Worm (Caenorhabditis elegans) whole organism, young adult: ENCODE data around the gene F59A6.4.

Source experiments
- C06A6.2 ChIP-seq: fragments of 200-800 bp; sonication (Bioruptor generic); conservative IDR thresholded peaks from 2 replicates; pipeline ENCODE4 v1.3.6; 2022; ENCODE audit warnings: missing genetic modification characterization, missing compliant biosample characterization
- C17E4.6 ChIP-seq: fragments of 200-800 bp; sonication (Bioruptor generic); IDR thresholded peaks from 2 replicates; pipeline ENCODE4 v1.3.6; 2022; ENCODE audit warnings: missing genetic modification reagents, missing genetic modification characterization, missing compliant biosample characterization
- F10E7.11 ChIP-seq: sonication (generic microtip); optimal IDR thresholded peaks from 2 replicates; lab custom pipeline; 2017; ENCODE audit warnings: mild to moderate bottlenecking, missing genetic modification characterization, moderate library complexity, missing compliant biosample characterization
- F33H1.4 ChIP-seq: fragments of 200-800 bp; sonication (Bioruptor generic); IDR thresholded peaks from 2 replicates; pipeline ENCODE4 v1.3.6; 2022; ENCODE audit warnings: missing genetic modification reagents, missing genetic modification characterization, missing compliant biosample characterization
- F39B2.1 ChIP-seq: fragments of 200-800 bp; sonication (Bioruptor generic); IDR thresholded peaks from 2 replicates; pipeline ENCODE4 v1.3.6; 2022; ENCODE audit warnings: missing genetic modification reagents, missing genetic modification characterization, missing compliant biosample characterization
- F49E8.2 ChIP-seq: sonication (generic microtip); optimal IDR thresholded peaks from 3 replicates; lab custom pipeline; 2017; ENCODE audit warnings: missing genetic modification characterization, mild to moderate bottlenecking, missing compliant biosample characterization, antibody characterized with exemption, moderate library complexity; ENCODE audit not compliant: insufficient read depth
- F55B11.4 ChIP-seq: sonication (generic microtip); optimal IDR thresholded peaks from 2 replicates; lab custom pipeline; 2016; ENCODE audit warnings: missing compliant biosample characterization, missing genetic modification characterization, borderline replicate concordance; ENCODE audit not compliant: insufficient read depth
- F57A8.1 ChIP-seq: fragments of 200-800 bp; sonication (Bioruptor generic); optimal IDR thresholded peaks from 2 replicates; lab custom pipeline; 2018; ENCODE audit warnings: mild to moderate bottlenecking, missing genetic modification characterization, moderate library complexity, missing compliant biosample characterization
- F57C9.4 ChIP-seq: sonication (generic microtip); optimal IDR thresholded peaks from 2 replicates; lab custom pipeline; 2017; ENCODE audit warnings: mild to moderate bottlenecking, missing genetic modification characterization, missing compliant biosample characterization
- K11D2.4 ChIP-seq: fragments of 200-800 bp; sonication (Bioruptor generic); IDR thresholded peaks from 2 replicates; pipeline ENCODE4 v1.3.6; 2022; ENCODE audit warnings: missing genetic modification reagents, missing genetic modification characterization, missing compliant biosample characterization
- T26A5.8 ChIP-seq: sonication (generic microtip); optimal IDR thresholded peaks from 2 replicates; lab custom pipeline; 2016; ENCODE audit warnings: missing genetic modification characterization, missing compliant biosample characterization
- Y53F4B.3 ChIP-seq: fragments of 200-800 bp; sonication (Bioruptor generic); IDR thresholded peaks from 2 replicates; pipeline ENCODE4 v1.3.6; 2022; ENCODE audit warnings: missing genetic modification reagents, missing genetic modification characterization, missing compliant biosample characterization
- Y53G8AR.9 ChIP-seq: fragments of 200-800 bp; sonication (Bioruptor generic); conservative IDR thresholded peaks from 2 replicates; pipeline ENCODE4 v1.3.6; 2022; ENCODE audit warnings: missing genetic modification reagents, missing genetic modification characterization, missing compliant biosample characterization
- Y67H2A.10 ChIP-seq: fragments of 200-800 bp; sonication (Bioruptor generic); conservative IDR thresholded peaks from 2 replicates; pipeline ENCODE4 v1.3.6; 2022; ENCODE audit warnings: missing genetic modification reagents, missing genetic modification characterization, missing compliant biosample characterization
- Y79H2A.3 ChIP-seq: fragments of 200-800 bp; sonication (Bioruptor generic); conservative IDR thresholded peaks from 2 replicates; pipeline ENCODE4 v1.3.6; 2022; ENCODE audit warnings: missing genetic modification reagents, missing genetic modification characterization, missing compliant biosample characterization
- Y95B8A.8 ChIP-seq: fragments of 200-800 bp; sonication (Bioruptor generic); IDR thresholded peaks from 2 replicates; pipeline ENCODE4 v1.3.6; 2022; ENCODE audit warnings: missing genetic modification reagents, missing genetic modification characterization, missing compliant biosample characterization
- aptf-2 ChIP-seq: fragments of 200-800 bp; sonication (Bioruptor generic); conservative IDR thresholded peaks from 2 replicates; pipeline ENCODE4 v1.3.6; 2022; ENCODE audit warnings: missing genetic modification reagents, missing genetic modification characterization, missing compliant biosample characterization
- aptf-3 ChIP-seq: fragments of 200-800 bp; sonication (Bioruptor generic); IDR thresholded peaks from 2 replicates; pipeline ENCODE4 v1.3.6; 2022; ENCODE audit warnings: missing genetic modification characterization, missing compliant biosample characterization
- atf-7 ChIP-seq: sonication (generic microtip); optimal IDR thresholded peaks from 2 replicates; lab custom pipeline; 2017; ENCODE audit warnings: mild to moderate bottlenecking, missing genetic modification characterization, missing compliant biosample characterization
- athp-1 ChIP-seq: sonication (generic microtip); optimal IDR thresholded peaks from 2 replicates; lab custom pipeline; 2017; ENCODE audit warnings: mild to moderate bottlenecking, missing genetic modification characterization, missing compliant biosample characterization
- bed-1 ChIP-seq: fragments of 200-800 bp; sonication (Bioruptor generic); IDR thresholded peaks from 2 replicates; pipeline ENCODE4 v1.3.6; 2022; ENCODE audit warnings: missing genetic modification reagents, missing genetic modification characterization, missing compliant biosample characterization
- ceh-40 ChIP-seq: fragments of 200-800 bp; sonication (Bioruptor generic); IDR thresholded peaks from 2 replicates; pipeline ENCODE4 v1.3.6; 2022; ENCODE audit warnings: missing genetic modification characterization, missing compliant biosample characterization
- dox-1 ChIP-seq: fragments of 200-800 bp; sonication (Bioruptor generic); IDR thresholded peaks from 2 replicates; pipeline ENCODE4 v1.3.6; 2022; ENCODE audit warnings: missing genetic modification reagents, missing genetic modification characterization, missing compliant biosample characterization
- dpff-1 ChIP-seq: sonication (generic microtip); optimal IDR thresholded peaks from 2 replicates; lab custom pipeline; 2017; ENCODE audit warnings: mild to moderate bottlenecking, missing genetic modification characterization, missing compliant biosample characterization
- dpl-1 ChIP-seq: fragments of 150-350 bp; optimal IDR thresholded peaks from 2 replicates; lab custom pipeline; 2014; ENCODE audit warnings: missing biosample characterization, missing genetic modification reagents, missing genetic modification characterization
- efl-1 ChIP-seq: fragments of 150-350 bp; optimal IDR thresholded peaks from 2 replicates; lab custom pipeline; 2014; ENCODE audit warnings: missing biosample characterization, missing genetic modification reagents, missing genetic modification characterization
- ets-4 ChIP-seq: fragments of 200-800 bp; sonication (Bioruptor generic); optimal IDR thresholded peaks from 2 replicates; lab custom pipeline; 2018; ENCODE audit warnings: mild to moderate bottlenecking, missing genetic modification characterization, missing compliant biosample characterization
- hmg-20 ChIP-seq: fragments of 200-800 bp; sonication (Bioruptor generic); IDR thresholded peaks from 2 replicates; pipeline ENCODE4 v1.3.6; 2022; ENCODE audit warnings: missing genetic modification reagents, missing genetic modification characterization, missing compliant biosample characterization
- hrde-1 ChIP-seq: sonication (generic microtip); optimal IDR thresholded peaks from 2 replicates; lab custom pipeline; 2016; ENCODE audit warnings: missing genetic modification characterization, mild to moderate bottlenecking, missing compliant biosample characterization, moderate library complexity, missing genotype, missing genetic modification reagents, borderline replicate concordance
- lag-1 ChIP-seq: fragments of 200-800 bp; sonication (Bioruptor generic); IDR thresholded peaks from 2 replicates; pipeline ENCODE4 v1.3.6; 2022; ENCODE audit warnings: missing genetic modification reagents, missing genetic modification characterization, missing compliant biosample characterization
- let-526 ChIP-seq: fragments of 200-800 bp; sonication (Bioruptor generic); IDR thresholded peaks from 2 replicates; pipeline ENCODE4 v1.3.6; 2022; ENCODE audit warnings: missing genetic modification reagents, missing genetic modification characterization, missing compliant biosample characterization
- lsy-27 ChIP-seq: sonication (generic microtip); optimal IDR thresholded peaks from 2 replicates; lab custom pipeline; 2017; ENCODE audit warnings: missing genetic modification characterization, mild to moderate bottlenecking, missing compliant biosample characterization, antibody characterized with exemption, missing genotype, borderline replicate concordance; ENCODE audit not compliant: insufficient read depth
- madf-3 ChIP-seq: fragments of 200-800 bp; sonication (Bioruptor generic); IDR thresholded peaks from 2 replicates; pipeline ENCODE4 v1.3.6; 2022; ENCODE audit warnings: missing genetic modification reagents, missing genetic modification characterization, missing compliant biosample characterization
- madf-6 ChIP-seq: fragments of 200-800 bp; sonication (Bioruptor generic); IDR thresholded peaks from 2 replicates; pipeline ENCODE4 v1.3.6; 2022; ENCODE audit warnings: missing genetic modification reagents, missing genetic modification characterization, missing compliant biosample characterization
- mcd-1 ChIP-seq: fragments of 200-800 bp; sonication (Bioruptor generic); IDR thresholded peaks from 2 replicates; pipeline ENCODE4 v1.3.6; 2022; ENCODE audit warnings: missing genetic modification reagents, missing genetic modification characterization, missing compliant biosample characterization
- mel-28 ChIP-seq: sonication (generic microtip); optimal IDR thresholded peaks from 2 replicates; lab custom pipeline; 2016; ENCODE audit warnings: borderline replicate concordance, mild to moderate bottlenecking, missing genetic modification characterization, missing compliant biosample characterization
- mxl-1 ChIP-seq: sonication (generic microtip); optimal IDR thresholded peaks from 2 replicates; lab custom pipeline; 2016; ENCODE audit warnings: missing genetic modification characterization, missing compliant biosample characterization
- nhr-120 ChIP-seq: fragments of 200-800 bp; sonication (Bioruptor generic); IDR thresholded peaks from 2 replicates; pipeline ENCODE4 v1.3.6; 2022; ENCODE audit warnings: missing genetic modification characterization, missing compliant biosample characterization
- nhr-179 ChIP-seq: sonication (generic microtip); optimal IDR thresholded peaks from 2 replicates; lab custom pipeline; 2016; ENCODE audit warnings: mild to moderate bottlenecking, missing genetic modification characterization, missing compliant biosample characterization
- nhr-90 ChIP-seq: sonication (generic microtip); optimal IDR thresholded peaks from 2 replicates; lab custom pipeline; 2016; ENCODE audit warnings: missing genotype, mild to moderate bottlenecking, missing genetic modification characterization, missing compliant biosample characterization
- snpc-3.4 ChIP-seq: sonication (generic microtip); optimal IDR thresholded peaks from 2 replicates; lab custom pipeline; 2017; ENCODE audit warnings: missing genetic modification characterization, mild to moderate bottlenecking, missing compliant biosample characterization, antibody characterized with exemption, moderate library complexity, missing genotype, missing genetic modification reagents
- tbp1 ChIP-seq: fragments of 200-800 bp; sonication (Bioruptor generic); optimal IDR thresholded peaks from 2 replicates; lab custom pipeline; 2018; ENCODE audit warnings: mild to moderate bottlenecking, missing genetic modification characterization, missing compliant biosample characterization
- tlf-1 ChIP-seq: fragments of 200-800 bp; sonication (Bioruptor generic); optimal IDR thresholded peaks from 2 replicates; lab custom pipeline; 2018; ENCODE audit warnings: mild to moderate bottlenecking, missing genetic modification characterization, missing compliant biosample characterization
- zfh-2 ChIP-seq: fragments of 200-800 bp; sonication (Bioruptor generic); conservative IDR thresholded peaks from 2 replicates; pipeline ENCODE4 v1.3.6; 2022; ENCODE audit warnings: missing genetic modification reagents, missing genetic modification characterization, missing compliant biosample characterization
- ztf-18 ChIP-seq: sonication (generic microtip); optimal IDR thresholded peaks from 2 replicates; lab custom pipeline; 2016; ENCODE audit warnings: missing genotype, mild to moderate bottlenecking, missing genetic modification characterization, missing compliant biosample characterization
- ztf-22 ChIP-seq: fragments of 200-800 bp; sonication (Bioruptor generic); optimal IDR thresholded peaks from 2 replicates; lab custom pipeline; 2018; ENCODE audit warnings: mild to moderate bottlenecking, missing genetic modification characterization, moderate library complexity, missing compliant biosample characterization
- ztf-25 ChIP-seq: fragments of 200-800 bp; sonication (Bioruptor generic); IDR thresholded peaks from 2 replicates; pipeline ENCODE4 v1.3.6; 2022; ENCODE audit warnings: missing genetic modification reagents, missing genetic modification characterization, missing compliant biosample characterization

F59A6.4 gene

DNA sequence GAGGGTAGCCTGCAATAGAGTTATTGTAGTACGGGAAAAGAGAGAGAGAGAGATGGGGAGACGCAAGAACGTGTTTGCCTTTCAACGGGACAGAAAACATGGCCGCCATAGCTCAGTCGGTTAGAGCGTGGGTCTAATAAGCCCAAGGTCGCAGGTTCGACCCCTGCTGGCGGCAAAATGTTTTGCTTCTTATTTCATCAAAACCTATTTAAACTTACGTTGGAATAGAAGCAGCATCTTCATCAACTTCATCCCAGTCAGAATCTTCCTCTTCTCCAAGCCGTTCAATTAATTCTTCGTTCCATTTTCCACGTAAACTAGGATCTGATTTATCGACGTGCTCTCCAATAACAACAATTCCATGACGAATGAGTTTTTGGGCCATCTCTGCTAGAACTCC, 27.8 kb downstream of the F59A6.4 start (continued):
- no peak for TF ChIP-seq Y67H2A.10 (GFP tag; lab: Robert Waterston, UW)
- peak; percentile 90; the same call in 1 of the 2 replicates for TF ChIP-seq ztf-25 (GFP tag; lab: Robert Waterston, UW)
- TF ChIP-seq aptf-3 (GFP tag; lab: Robert Waterston, UW), result 0 out of 2 replicates have a peak, but pooled peaks have one; percentile 16
- peak; percentile 45; the same call in 1 of the 2 replicates for TF ChIP-seq Y79H2A.3 (GFP tag; lab: Robert Waterston, UW)
- peak; percentile 76 for TF ChIP-seq nhr-90 (tag; lab: Kevin White, UChicago)
- peak; percentile 35; the same call in 1 of the 2 replicates for TF ChIP-seq C06A6.2
- no peak; the same call in 1 of the 2 replicates for TF ChIP-seq Y53G8AR.9 (GFP tag; lab: Robert Waterston, UW)
- TF ChIP-seq F57C9.4 (tag; lab: Kevin White, UChicago), result no peak
- TF ChIP-seq ceh-40, result 0 out of 2 replicates have a peak, but pooled peaks have one; percentile 67
- no peak for TF ChIP-seq F39B2.1
- no peak for TF ChIP-seq aptf-2 (GFP tag; lab: Robert Waterston, UW)
- TF ChIP-seq C17E4.6 (GFP tag; lab: Robert Waterston, UW), result 0 out of 2 replicates have a peak, but pooled peaks have one; percentile 13
- TF ChIP-seq F33H1.4 (GFP tag; lab: Robert Waterston, UW), result peak; percentile 60
- no peak for TF ChIP-seq lag-1 (GFP tag; lab: Robert Waterston, UW)
- peak; percentile 86 for TF ChIP-seq hmg-20 (GFP tag; lab: Robert Waterston, UW)
- TF ChIP-seq ztf-18 (tag; lab: Kevin White, UChicago), result peak; percentile 55
- no peak for TF ChIP-seq K11D2.4 (GFP tag; lab: Robert Waterston, UW)
- 0 out of 2 replicates have a peak, but pooled peaks have one; percentile 45 for TF ChIP-seq Y95B8A.8 (GFP tag; lab: Robert Waterston, UW)
- no peak for TF ChIP-seq efl-1
- peak; percentile 62 for TF ChIP-seq snpc-3.4 (tag; lab: Kevin White, UChicago)
- no peak for TF ChIP-seq mel-28
- TF ChIP-seq hrde-1 (tag; lab: Kevin White, UChicago), result peak; percentile 63
- no peak for TF ChIP-seq ztf-22 (GFP tag; lab: Kevin White, UChicago)
- TF ChIP-seq nhr-179 (tag; lab: Kevin White, UChicago), result no peak
- TF ChIP-seq mxl-1 (tag; lab: Kevin White, UChicago), result peak; percentile 60
- TF ChIP-seq F55B11.4 (tag; lab: Kevin White, UChicago), result no peak
- TF ChIP-seq madf-6, result peak; percentile 77
- TF ChIP-seq zfh-2 (GFP tag; lab: Robert Waterston, UW), result no peak; the same call in 1 of the 2 replicates
- peak; percentile 14 for TF ChIP-seq tlf-1 (GFP tag; lab: Kevin White, UChicago)
- peak; percentile 63 for TF ChIP-seq T26A5.8
- peak; percentile 7 for TF ChIP-seq ets-4 (GFP tag; lab: Kevin White, UChicago)
- peak; percentile 22 for TF ChIP-seq F10E7.11 (tag; lab: Kevin White, UChicago)
- peak; percentile 82 for TF ChIP-seq dox-1 (GFP tag; lab: Robert Waterston, UW)
- TF ChIP-seq Y53F4B.3 (GFP tag; lab: Robert Waterston, UW), result no peak; the same call in 1 of the 2 replicates
- peak; percentile 98 for TF ChIP-seq tbp1
- no peak for TF ChIP-seq bed-1 (GFP tag; lab: Robert Waterston, UW)
- TF ChIP-seq dpl-1 (GFP tag; lab: Kevin White, UChicago), result no peak
- no peak for TF ChIP-seq F49E8.2 (tag; lab: Kevin White, UChicago)
- no peak for TF ChIP-seq let-526 (GFP tag; lab: Robert Waterston, UW)
- peak; percentile 68 for TF ChIP-seq lsy-27 (tag; lab: Kevin White, UChicago)
- 0 out of 2 replicates have a peak, but pooled peaks have one; percentile 48 for TF ChIP-seq nhr-120 (GFP tag; lab: Robert Waterston, UW)
- TF ChIP-seq mcd-1, result peak; percentile 67
- peak; percentile 74 for TF ChIP-seq athp-1 (tag; lab: Kevin White, UChicago)
- peak; percentile 53 for TF ChIP-seq atf-7 (tag; lab: Kevin White, UChicago)
- no peak for TF ChIP-seq F57A8.1 (GFP tag; lab: Kevin White, UChicago)
- TF ChIP-seq dpff-1 (tag; lab: Kevin White, UChicago), result no peak
- TF ChIP-seq madf-3, result no peak
